Fruit fly (Drosophila melanogaster): ENCODE data around the gene CG4597.

The CG4597 gene

dm6 chr3L:5152354-5152806 lies 23.1 kb downstream of the CG4597 start, which contains the start of the genes Gen and Srp54k:
Gene Gen (minus strand): TSS chr3L:5152376.
Gene Srp54k (plus strand): TSS chr3L:5152678.
- TF ChIP-seq esn (GFP tag; optimal IDR thresholded peaks at IDR 0.05) (peak; percentile 54), achi (GFP tag; optimal IDR thresholded peaks at IDR 0.05) (peak; percentile 100), acj6 (GFP tag; optimal IDR thresholded peaks at IDR 0.05) (no peak), CG3032 (tag; optimal IDR thresholded peaks at IDR 0.05) (peak; percentile 15), CG6854 (GFP tag; optimal IDR thresholded peaks at IDR 0.05) (peak; percentile 9), CG6163 (GFP tag; IDR thresholded peaks at IDR 0.05) (0 out of 3 replicates have a peak, but pooled peaks have one; percentile 22), lz (GFP tag; optimal IDR thresholded peaks at IDR 0.05) (peak; percentile 58), CG15336 (GFP tag; IDR thresholded peaks at IDR 0.05) (no peak), CG31627 (GFP tag; optimal IDR thresholded peaks at IDR 0.05) (peak; percentile 41), Gug (GFP tag; IDR thresholded peaks at IDR 0.05) (0 out of 2 replicates have a peak, but pooled peaks have one; percentile 20), svp (GFP tag) (no peak)

- TF ChIP-seq fkh (GFP tag; optimal IDR thresholded peaks at IDR 0.05) (no peak), Eip75B (GFP tag; optimal IDR thresholded peaks at IDR 0.05) (no peak), CG10631 (GFP tag; optimal IDR thresholded peaks at IDR 0.05) (peak; percentile 60), Ets96B (tag; optimal IDR thresholded peaks at IDR 0.05) (peak; percentile 34), salr (GFP tag; optimal IDR thresholded peaks at IDR 0.05) (no peak), CG11762 (GFP tag; optimal IDR thresholded peaks at IDR 0.05; ENCODE audit: insufficient read depth) (peak; percentile 12), CG6808 (GFP tag; optimal IDR thresholded peaks at IDR 0.05) (peak; percentile 51), acj6 (GFP tag; optimal IDR thresholded peaks at IDR 0.05) (no peak), vri (GFP tag; optimal IDR thresholded peaks at IDR 0.05) (no peak), CG10669 (GFP tag; optimal IDR thresholded peaks at IDR 0.05) (no peak), Met (GFP tag; optimal IDR thresholded peaks at IDR 0.05) (no peak), CG11902 (GFP tag; optimal IDR thresholded peaks at IDR 0.05) (peak; percentile 34), Lpt (GFP tag; optimal IDR thresholded peaks at IDR 0.05) (peak; percentile 2), CG4318 (GFP tag; optimal IDR thresholded peaks at IDR 0.05) (no peak), CG7368 (GFP tag; optimal IDR thresholded peaks at IDR 0.05) (peak; percentile 66), CG6163 (GFP tag; IDR thresholded peaks at IDR 0.05) (no peak; the same call in 1 of the 3 replicates), svp (GFP tag) (no peak), CG8632 (GFP tag; optimal IDR thresholded peaks at IDR 0.05) (peak; percentile 56), CG6276 (GFP tag; optimal IDR thresholded peaks at IDR 0.05) (no peak), Sox15 (GFP tag; optimal IDR thresholded peaks at IDR 0.05) (peak; percentile 32), Hr4 (GFP tag; optimal IDR thresholded peaks at IDR 0.05) (no peak), achi (GFP tag; optimal IDR thresholded peaks at IDR 0.05) (peak; percentile 65), Blimp-1 (GFP tag; optimal IDR thresholded peaks at IDR 0.05) (no peak), Hr38 (GFP tag; optimal IDR thresholded peaks at IDR 0.05) (no peak), Sox14 (GFP tag; optimal IDR thresholded peaks at IDR 0.05) (peak; percentile 49), CG15336 (GFP tag; IDR thresholded peaks at IDR 0.05) (peak; percentile 61; the same call in 1 of the 2 replicates), fd59A (GFP tag; optimal IDR thresholded peaks at IDR 0.05) (no peak), CG6792 (GFP tag; optimal IDR thresholded peaks at IDR 0.05) (peak; percentile 71), Gug (GFP tag; IDR thresholded peaks at IDR 0.05) (no peak), Smox (GFP tag; optimal IDR thresholded peaks at IDR 0.05) (no peak), CG8119 (GFP tag; IDR thresholded peaks at IDR 0.05) (peak; percentile 63; the same call in 2 of the 3 replicates), Eip78C (GFP tag) (no peak), cyc (GFP tag; optimal IDR thresholded peaks at IDR 0.05) (peak; percentile 68), spab (GFP tag; optimal IDR thresholded peaks at IDR 0.05) (no peak), CG9139 (GFP tag; optimal IDR thresholded peaks at IDR 0.05) (no peak), CG34406 (GFP tag; optimal IDR thresholded peaks at IDR 0.05) (no peak), CG32006 (GFP tag; optimal IDR thresholded peaks at IDR 0.05) (no peak), CG11294 (GFP tag; IDR thresholded peaks at IDR 0.05) (0 out of 2 replicates have a peak, but pooled peaks have one; percentile 29), eg (GFP tag; IDR thresholded peaks at IDR 0.05) (no peak; the same call in 2 of the 3 replicates), net (GFP tag; optimal IDR thresholded peaks at IDR 0.05) (no peak), lz (GFP tag; optimal IDR thresholded peaks at IDR 0.05) (peak; percentile 69), CG16779 (tag; optimal IDR thresholded peaks at IDR 0.05) (no peak), CG31627 (GFP tag; optimal IDR thresholded peaks at IDR 0.05) (no peak), pdm3 (GFP tag; optimal IDR thresholded peaks at IDR 0.05) (no peak)
Measured at dm6 chr3L:5154917-5155613, 25.8 kb downstream of the CG4597 start.
